Worm (Caenorhabditis elegans) whole organism, young adult: ENCODE measurements around the gene acbp-8.
A peak's percentile ranks its signal among the peaks of the same experiment; 100 is the strongest.

Experiments used
- B0336.3 ChIP-seq: fragments of 200-800 bp; sonication (Bioruptor generic); IDR thresholded peaks from 2 replicates; pipeline ENCODE4 v1.3.6; 2022; ENCODE audit warnings: missing genetic modification characterization, missing compliant biosample characterization
- C17E4.6 ChIP-seq: fragments of 200-800 bp; sonication (Bioruptor generic); IDR thresholded peaks from 2 replicates; pipeline ENCODE4 v1.3.6; 2022; ENCODE audit warnings: missing genetic modification reagents, missing genetic modification characterization, missing compliant biosample characterization
- D2030.7 ChIP-seq: fragments of 200-800 bp; sonication (Bioruptor generic); IDR thresholded peaks from 2 replicates; pipeline ENCODE4 v1.3.6; 2022; ENCODE audit warnings: missing genetic modification reagents, missing genetic modification characterization, missing compliant biosample characterization
- F33H1.4 ChIP-seq: fragments of 200-800 bp; sonication (Bioruptor generic); IDR thresholded peaks from 2 replicates; pipeline ENCODE4 v1.3.6; 2022; ENCODE audit warnings: missing genetic modification reagents, missing genetic modification characterization, missing compliant biosample characterization
- F37B4.10 ChIP-seq: fragments of 200-800 bp; sonication (Bioruptor generic); IDR thresholded peaks from 2 replicates; pipeline ENCODE4 v1.3.6; 2022; ENCODE audit warnings: missing genetic modification characterization, missing compliant biosample characterization
- F49E8.2 ChIP-seq: sonication (generic microtip); optimal IDR thresholded peaks from 3 replicates; lab custom pipeline; 2017; ENCODE audit warnings: missing genetic modification characterization, mild to moderate bottlenecking, missing compliant biosample characterization, antibody characterized with exemption, moderate library complexity; ENCODE audit not compliant: insufficient read depth
- K12H6.12 ChIP-seq: fragments of 200-800 bp; sonication (Bioruptor generic); optimal IDR thresholded peaks from 2 replicates; lab custom pipeline; 2018; ENCODE audit warnings: mild to moderate bottlenecking, missing genetic modification characterization, missing compliant biosample characterization
- T07F8.4 ChIP-seq: sonication (generic microtip); optimal IDR thresholded peaks from 2 replicates; lab custom pipeline; 2016; ENCODE audit warnings: mild to moderate bottlenecking, missing genetic modification characterization, moderate library complexity, missing compliant biosample characterization
- Y53G8AR.9 ChIP-seq: fragments of 200-800 bp; sonication (Bioruptor generic); conservative IDR thresholded peaks from 2 replicates; pipeline ENCODE4 v1.3.6; 2022; ENCODE audit warnings: missing genetic modification reagents, missing genetic modification characterization, missing compliant biosample characterization
- Y56A3A.18 ChIP-seq: fragments of 200-800 bp; sonication (Bioruptor generic); IDR thresholded peaks from 2 replicates; pipeline ENCODE4 v1.3.6; 2022; ENCODE audit warnings: missing genetic modification reagents, missing genetic modification characterization, missing compliant biosample characterization
- Y67H2A.10 ChIP-seq: fragments of 200-800 bp; sonication (Bioruptor generic); conservative IDR thresholded peaks from 2 replicates; pipeline ENCODE4 v1.3.6; 2022; ENCODE audit warnings: missing genetic modification reagents, missing genetic modification characterization, missing compliant biosample characterization
- Y79H2A.3 ChIP-seq: fragments of 200-800 bp; sonication (Bioruptor generic); conservative IDR thresholded peaks from 2 replicates; pipeline ENCODE4 v1.3.6; 2022; ENCODE audit warnings: missing genetic modification reagents, missing genetic modification characterization, missing compliant biosample characterization
- ZK185.1 ChIP-seq: sonication (generic microtip); optimal IDR thresholded peaks from 2 replicates; lab custom pipeline; 2016; ENCODE audit warnings: mild to moderate bottlenecking, missing genetic modification characterization, missing compliant biosample characterization; ENCODE audit not compliant: poor library complexity, severe bottlenecking
- ama-1 ChIP-seq, 3 experiments: fragments of 150-350 bp in 1 of 3; sonication (generic microtip) in 2 of 3; optimal IDR thresholded peaks; 2 replicates each; lab custom pipeline; 2014 to 2018; ENCODE audit warnings: missing biosample characterization in 2 of 3, missing genetic modification characterization in 2 of 3, missing genetic modification reagents in 2 of 3
- athp-1 ChIP-seq: sonication (generic microtip); optimal IDR thresholded peaks from 2 replicates; lab custom pipeline; 2017; ENCODE audit warnings: mild to moderate bottlenecking, missing genetic modification characterization, missing compliant biosample characterization
- bed-2 ChIP-seq: fragments of 200-800 bp; sonication (Bioruptor generic); IDR thresholded peaks from 2 replicates; pipeline ENCODE4 v1.3.6; 2022; ENCODE audit warnings: missing genetic modification reagents, missing genetic modification characterization, missing compliant biosample characterization
- ceh-100 ChIP-seq: fragments of 200-800 bp; sonication (Bioruptor generic); IDR thresholded peaks from 2 replicates; pipeline ENCODE4 v1.3.6; 2022; ENCODE audit warnings: missing genetic modification reagents, missing genetic modification characterization, missing compliant biosample characterization
- dpl-1 ChIP-seq: fragments of 150-350 bp; optimal IDR thresholded peaks from 2 replicates; lab custom pipeline; 2014; ENCODE audit warnings: missing biosample characterization, missing genetic modification reagents, missing genetic modification characterization
- efl-1 ChIP-seq: fragments of 150-350 bp; optimal IDR thresholded peaks from 2 replicates; lab custom pipeline; 2014; ENCODE audit warnings: missing biosample characterization, missing genetic modification reagents, missing genetic modification characterization
- egl-18 ChIP-seq: fragments of 200-800 bp; sonication (Bioruptor generic); IDR thresholded peaks from 2 replicates; pipeline ENCODE4 v1.3.6; 2022; ENCODE audit warnings: missing genetic modification reagents, missing genetic modification characterization, missing compliant biosample characterization
- ekl-4 ChIP-seq: fragments of 200-800 bp; sonication (Bioruptor generic); IDR thresholded peaks from 2 replicates; pipeline ENCODE4 v1.3.6; 2022; ENCODE audit warnings: missing genetic modification reagents, missing genetic modification characterization, missing compliant biosample characterization
- fkh-3 ChIP-seq: sonication (generic microtip); optimal IDR thresholded peaks from 2 replicates; lab custom pipeline; 2016; ENCODE audit warnings: mild to moderate bottlenecking, missing genetic modification characterization, missing compliant biosample characterization
- gei-17 ChIP-seq: fragments of 200-800 bp; sonication (Bioruptor generic); optimal IDR thresholded peaks from 2 replicates; lab custom pipeline; 2018; ENCODE audit warnings: mild to moderate bottlenecking, missing genetic modification characterization, missing compliant biosample characterization
- him-1 ChIP-seq: sonication (generic microtip); optimal IDR thresholded peaks from 2 replicates; lab custom pipeline; 2016; ENCODE audit warnings: missing genotype, missing genetic modification reagents, missing genetic modification characterization, missing compliant biosample characterization
- hlh-12 ChIP-seq: sonication (generic microtip); optimal IDR thresholded peaks from 2 replicates; lab custom pipeline; 2016; ENCODE audit warnings: missing genetic modification characterization, missing compliant biosample characterization
- hrde-1 ChIP-seq: sonication (generic microtip); optimal IDR thresholded peaks from 2 replicates; lab custom pipeline; 2016; ENCODE audit warnings: missing genetic modification characterization, mild to moderate bottlenecking, missing compliant biosample characterization, moderate library complexity, missing genotype, missing genetic modification reagents, borderline replicate concordance
- lin-54 ChIP-seq: fragments of 200-800 bp; sonication (Bioruptor generic); optimal IDR thresholded peaks from 2 replicates; lab custom pipeline; 2018; ENCODE audit warnings: mild to moderate bottlenecking, missing genetic modification characterization, missing compliant biosample characterization
- lsl-1 ChIP-seq: fragments of 200-800 bp; sonication (Bioruptor generic); optimal IDR thresholded peaks from 2 replicates; lab custom pipeline; 2018; ENCODE audit warnings: mild to moderate bottlenecking, missing genetic modification characterization, moderate library complexity, missing compliant biosample characterization
- lsy-27 ChIP-seq: sonication (generic microtip); optimal IDR thresholded peaks from 2 replicates; lab custom pipeline; 2017; ENCODE audit warnings: missing genetic modification characterization, mild to moderate bottlenecking, missing compliant biosample characterization, antibody characterized with exemption, missing genotype, borderline replicate concordance; ENCODE audit not compliant: insufficient read depth
- madf-6 ChIP-seq: fragments of 200-800 bp; sonication (Bioruptor generic); IDR thresholded peaks from 2 replicates; pipeline ENCODE4 v1.3.6; 2022; ENCODE audit warnings: missing genetic modification reagents, missing genetic modification characterization, missing compliant biosample characterization
- madf-8 ChIP-seq: fragments of 200-800 bp; sonication (Bioruptor generic); conservative IDR thresholded peaks from 2 replicates; pipeline ENCODE4 v1.3.6; 2022; ENCODE audit warnings: missing genetic modification reagents, missing genetic modification characterization, missing compliant biosample characterization
- mcd-1 ChIP-seq: fragments of 200-800 bp; sonication (Bioruptor generic); IDR thresholded peaks from 2 replicates; pipeline ENCODE4 v1.3.6; 2022; ENCODE audit warnings: missing genetic modification reagents, missing genetic modification characterization, missing compliant biosample characterization
- nfya-1 ChIP-seq: sonication (generic microtip); optimal IDR thresholded peaks from 2 replicates; lab custom pipeline; 2017; ENCODE audit warnings: antibody characterized with exemption, missing compliant biosample characterization, missing genetic modification characterization, borderline replicate concordance; ENCODE audit not compliant: insufficient read depth
- nfyb-1 ChIP-seq: fragments of 200-800 bp; sonication (Bioruptor generic); IDR thresholded peaks from 2 replicates; pipeline ENCODE4 v1.3.6; 2022; ENCODE audit warnings: missing genetic modification reagents, missing genetic modification characterization, missing compliant biosample characterization
- nhr-120 ChIP-seq: fragments of 200-800 bp; sonication (Bioruptor generic); IDR thresholded peaks from 2 replicates; pipeline ENCODE4 v1.3.6; 2022; ENCODE audit warnings: missing genetic modification characterization, missing compliant biosample characterization
- nhr-90 ChIP-seq: sonication (generic microtip); optimal IDR thresholded peaks from 2 replicates; lab custom pipeline; 2016; ENCODE audit warnings: missing genotype, mild to moderate bottlenecking, missing genetic modification characterization, missing compliant biosample characterization
- rcor-1 ChIP-seq: fragments of 200-800 bp; sonication (Bioruptor generic); IDR thresholded peaks from 2 replicates; pipeline ENCODE4 v1.3.6; 2022; ENCODE audit warnings: missing genetic modification reagents, missing genetic modification characterization, missing compliant biosample characterization
- sdz-38 ChIP-seq: sonication (generic microtip); optimal IDR thresholded peaks from 2 replicates; lab custom pipeline; 2016; ENCODE audit warnings: missing genotype, missing genetic modification characterization, missing compliant biosample characterization
- sea-2 ChIP-seq: fragments of 200-800 bp; sonication (Bioruptor generic); IDR thresholded peaks from 2 replicates; pipeline ENCODE4 v1.3.6; 2022; ENCODE audit warnings: missing genetic modification characterization, missing compliant biosample characterization
- snpc-3.4 ChIP-seq: sonication (generic microtip); optimal IDR thresholded peaks from 2 replicates; lab custom pipeline; 2017; ENCODE audit warnings: missing genetic modification characterization, mild to moderate bottlenecking, missing compliant biosample characterization, antibody characterized with exemption, moderate library complexity, missing genotype, missing genetic modification reagents
- tbp1 ChIP-seq: fragments of 200-800 bp; sonication (Bioruptor generic); optimal IDR thresholded peaks from 2 replicates; lab custom pipeline; 2018; ENCODE audit warnings: mild to moderate bottlenecking, missing genetic modification characterization, missing compliant biosample characterization
- ztf-18 ChIP-seq: sonication (generic microtip); optimal IDR thresholded peaks from 2 replicates; lab custom pipeline; 2016; ENCODE audit warnings: missing genotype, mild to moderate bottlenecking, missing genetic modification characterization, missing compliant biosample characterization
- ztf-22 ChIP-seq: fragments of 200-800 bp; sonication (Bioruptor generic); optimal IDR thresholded peaks from 2 replicates; lab custom pipeline; 2018; ENCODE audit warnings: mild to moderate bottlenecking, missing genetic modification characterization, moderate library complexity, missing compliant biosample characterization

The acbp-8 gene

DNA sequence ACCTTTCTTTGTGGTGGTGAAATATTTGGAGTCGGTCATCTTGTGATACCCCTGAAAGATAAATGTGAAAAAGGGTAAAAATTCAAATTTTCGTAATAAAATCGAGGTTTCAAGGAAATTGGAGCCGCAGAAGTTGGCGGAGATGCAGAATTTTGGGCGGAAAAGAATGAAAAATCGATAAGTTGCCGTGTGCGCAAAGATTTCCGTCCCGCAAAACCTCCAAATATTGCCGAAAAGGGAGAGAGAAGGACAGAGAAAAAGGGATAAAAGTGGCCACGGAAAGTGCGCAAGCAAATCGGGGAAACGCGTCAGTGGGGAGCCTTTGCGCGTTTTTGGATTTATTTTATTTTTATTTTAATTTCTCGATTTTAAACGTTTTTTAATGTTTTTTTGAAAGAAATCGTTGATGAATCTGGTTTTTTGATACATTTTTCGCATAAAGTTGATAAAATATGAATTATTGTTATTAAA is 31.8 kb upstream of the acbp-8 start, which contains the start of gene apb-1 (continued):
- TF ChIP-seq tbp1 (GFP tag; lab: Kevin White, UChicago) (peak; percentile 61), ztf-22 (GFP tag; lab: Kevin White, UChicago) (no peak), hlh-12 (tag; lab: Kevin White, UChicago) (no peak), sdz-38 (tag; lab: Kevin White, UChicago) (no peak), egl-18 (GFP tag; lab: Robert Waterston, UW) (0 out of 2 replicates have a peak, but pooled peaks have one; percentile 76), snpc-3.4 (tag; lab: Kevin White, UChicago) (peak; percentile 86), ceh-100 (GFP tag; lab: Robert Waterston, UW) (peak; percentile 69), lsy-27 (tag; lab: Kevin White, UChicago) (no peak), F37B4.10 (no peak), Y56A3A.18 (GFP tag; lab: Robert Waterston, UW) (no peak)

- no peak for TF ChIP-seq fkh-3
- TF ChIP-seq Y79H2A.3 (GFP tag; lab: Robert Waterston, UW), result no peak
- no peak for TF ChIP-seq ama-1 (optimal IDR thresholded peaks at IDR 0.05; lab: Kevin White, UChicago)
- TF ChIP-seq ama-1 (GFP tag; optimal IDR thresholded peaks at IDR 0.05; lab: Kevin White, UChicago), result no peak
- no peak for TF ChIP-seq nhr-120 (GFP tag; lab: Robert Waterston, UW)
- no peak for TF ChIP-seq K12H6.12 (tag; lab: Kevin White, UChicago)
- no peak for TF ChIP-seq dpl-1
- no peak for TF ChIP-seq nhr-90 (tag; lab: Kevin White, UChicago)
- TF ChIP-seq Y56A3A.18 (GFP tag; lab: Robert Waterston, UW), result no peak
- no peak for TF ChIP-seq bed-2 (GFP tag; lab: Robert Waterston, UW)
- no peak for TF ChIP-seq T07F8.4 (tag; lab: Kevin White, UChicago)
- no peak for TF ChIP-seq ztf-22 (GFP tag; lab: Kevin White, UChicago)
- no peak for TF ChIP-seq sea-2 (GFP tag; lab: Robert Waterston, UW)
- TF ChIP-seq gei-17 (GFP tag; lab: Kevin White, UChicago), result no peak
- TF ChIP-seq ZK185.1 (tag; lab: Kevin White, UChicago), result no peak
- TF ChIP-seq nfya-1 (tag; lab: Kevin White, UChicago), result no peak
- TF ChIP-seq him-1, result no peak
Observed at ce11 chrIII:2597753-2598152, 31.1 kb upstream of the acbp-8 start, which contains the start of gene mdt-19. Gene mdt-19, plus strand, starts transcription at chrIII:2598053.

ce11 chrIII:2598491-2599065 is 30.2 kb upstream of the acbp-8 start:
- TF ChIP-seq efl-1 (peak; percentile 19), hrde-1 (tag; lab: Kevin White, UChicago) (peak; percentile 53), madf-6 (GFP tag; lab: Robert Waterston, UW) (peak; percentile 83), lsl-1 (GFP tag; lab: Kevin White, UChicago) (peak; percentile 97), F33H1.4 (peak; percentile 92), C17E4.6 (0 out of 2 replicates have a peak, but pooled peaks have one; percentile 26), madf-8 (GFP tag; lab: Robert Waterston, UW) (peak; percentile 64), mcd-1 (peak; percentile 44; the same call in 1 of the 2 replicates), ekl-4 (GFP tag; lab: Robert Waterston, UW) (no peak), lin-54 (GFP tag; lab: Kevin White, UChicago) (peak; percentile 64), ztf-18 (tag; lab: Kevin White, UChicago) (peak; percentile 85), D2030.7 (GFP tag; lab: Robert Waterston, UW) (peak; percentile 53), Y53G8AR.9 (GFP tag; lab: Robert Waterston, UW) (no peak), athp-1 (tag; lab: Kevin White, UChicago) (peak; percentile 26), snpc-3.4 (tag; lab: Kevin White, UChicago) (peak; percentile 72), B0336.3 (peak; percentile 65; the same call in 1 of the 2 replicates), nfyb-1 (GFP tag; lab: Robert Waterston, UW) (peak; percentile 61; the same call in 1 of the 2 replicates), Y67H2A.10 (GFP tag; lab: Robert Waterston, UW) (no peak), ztf-22 (GFP tag; lab: Kevin White, UChicago) (no peak), rcor-1 (GFP tag; lab: Robert Waterston, UW) (peak; percentile 33; the same call in 1 of the 2 replicates), F49E8.2 (tag; lab: Kevin White, UChicago) (peak; percentile 10)
